Worm (Caenorhabditis elegans) whole organism, L3 larva: ENCODE results near the gene F39B3.3.

Experiments used
- ama-1 ChIP-seq: fragments of 150-350 bp; optimal IDR thresholded peaks from 2 replicates; lab custom pipeline; 2018
- daf-12 ChIP-seq: fragments of 150-350 bp; optimal IDR thresholded peaks from 2 replicates; lab custom pipeline; 2014; ENCODE audit warnings: missing biosample characterization, missing genetic modification reagents, missing genetic modification characterization
- egl-27 ChIP-seq: sonication (generic microtip); optimal IDR thresholded peaks from 4 replicates; lab custom pipeline; 2017; ENCODE audit warnings: missing biosample characterization, missing genetic modification reagents, missing genetic modification characterization
- nhr-11 ChIP-seq: fragments of 150-350 bp; optimal IDR thresholded peaks from 2 replicates; lab custom pipeline; 2014; ENCODE audit warnings: missing biosample characterization, missing genetic modification characterization
- nhr-12 ChIP-seq: fragments of 150-350 bp; optimal IDR thresholded peaks from 2 replicates; lab custom pipeline; 2014; ENCODE audit warnings: missing biosample characterization, missing genetic modification characterization
- nhr-237 ChIP-seq: fragments of 150-350 bp; optimal IDR thresholded peaks from 2 replicates; lab custom pipeline; 2014; ENCODE audit warnings: missing biosample characterization, missing genetic modification characterization
- nhr-76 ChIP-seq: fragments of 150-350 bp; sonication (generic microtip); optimal IDR thresholded peaks from 5 replicates; lab custom pipeline; 2014; ENCODE audit warnings: missing biosample characterization, missing genetic modification characterization
- pqm-1 ChIP-seq: fragments of 150-350 bp; optimal IDR thresholded peaks from 2 replicates; lab custom pipeline; 2017; ENCODE audit warnings: missing biosample characterization, missing genetic modification characterization, inconsistent platforms
- unc-62 ChIP-seq: fragments of 150-350 bp; sonication (generic microtip); optimal IDR thresholded peaks from 4 replicates; lab custom pipeline; 2014; ENCODE audit warnings: missing biosample characterization, missing genetic modification reagents, missing genetic modification characterization

DNA sequence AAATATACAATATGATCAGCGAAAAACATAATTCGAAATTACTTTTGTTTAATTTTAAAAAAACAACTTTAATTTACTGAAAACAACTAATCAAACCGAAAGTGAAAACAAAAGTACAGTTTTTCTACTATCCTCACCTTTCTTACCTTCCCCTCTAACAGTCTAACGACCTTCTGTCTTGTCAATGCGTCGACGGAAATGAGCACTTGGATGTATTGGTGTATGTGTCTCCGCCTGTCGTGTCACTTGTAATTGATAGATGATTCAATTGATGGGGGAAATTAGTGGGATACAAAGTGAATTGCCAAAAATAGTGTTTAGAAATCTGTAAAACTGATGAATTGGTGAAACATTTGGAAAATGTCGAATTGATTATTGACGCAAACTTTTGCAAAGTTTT, 15.5 kb downstream of the F39B3.3 start, which contains the start of gene F31A3.5:
- TF ChIP-seq unc-62 (GFP tag; lab: Kevin White, UChicago) (no peak), nhr-76 (tag; lab: Kevin White, UChicago) (no peak), nhr-11 (tag; lab: Kevin White, UChicago) (no peak), ama-1 (no peak), nhr-12 (tag; lab: Kevin White, UChicago) (no peak), egl-27 (tag; lab: Kevin White, UChicago) (no peak), pqm-1 (tag; lab: Kevin White, UChicago) (no peak), daf-12 (tag; lab: Kevin White, UChicago) (no peak), nhr-237 (tag; lab: Kevin White, UChicago) (no peak)
